Fruit fly (Drosophila melanogaster) whole organism, prepupa: ENCODE measurements around the gene CG17141.

Experiments
- Blimp-1 ChIP-seq: fragments of 200-800 bp; sonication (Bioruptor generic); optimal IDR thresholded peaks from 3 replicates; lab custom pipeline; 2017; ENCODE audit warnings: missing biosample characterization, missing genetic modification characterization, mild to moderate bottlenecking, moderate library complexity, missing genetic modification reagents
- CG31627 ChIP-seq: fragments of 200-800 bp; sonication (Bioruptor generic); optimal IDR thresholded peaks from 3 replicates; lab custom pipeline; 2016; ENCODE audit warnings: missing biosample characterization, missing genetic modification characterization
- CG32006 ChIP-seq: fragments of 200-800 bp; sonication (Bioruptor generic); optimal IDR thresholded peaks from 3 replicates; lab custom pipeline; 2017; ENCODE audit warnings: missing biosample characterization, mild to moderate bottlenecking, missing genetic modification characterization
- CG6163 ChIP-seq: fragments of 200-800 bp; sonication (Bioruptor generic); IDR thresholded peaks from 3 replicates; pipeline ENCODE4 v1.3.6; 2022; ENCODE audit warnings: missing biosample characterization, missing genetic modification characterization
- CG6276 ChIP-seq: fragments of 200-800 bp; sonication (Bioruptor generic); optimal IDR thresholded peaks from 2 replicates; lab custom pipeline; 2017; ENCODE audit warnings: missing biosample characterization, mild to moderate bottlenecking, missing genetic modification characterization
- CG6792 ChIP-seq: fragments of 200-800 bp; sonication (Bioruptor generic); optimal IDR thresholded peaks from 3 replicates; lab custom pipeline; 2016; ENCODE audit warnings: missing biosample characterization, missing genetic modification characterization
- CG6808 ChIP-seq: fragments of 200-800 bp; sonication (Bioruptor generic); optimal IDR thresholded peaks from 3 replicates; lab custom pipeline; 2017; ENCODE audit warnings: missing biosample characterization, missing genetic modification characterization, mild to moderate bottlenecking, moderate library complexity, missing genetic modification reagents
- CG7368 ChIP-seq: fragments of 200-800 bp; sonication (Bioruptor generic); optimal IDR thresholded peaks from 3 replicates; lab custom pipeline; 2016; ENCODE audit warnings: missing biosample characterization, missing genetic modification characterization
- Eip78C ChIP-seq: fragments of 200-800 bp; sonication (Bioruptor generic); peaks from one replicate; lab custom pipeline; 2016; ENCODE audit warnings: missing biosample characterization, missing genetic modification characterization
- Hr39 ChIP-seq: fragments of 200-800 bp; sonication (Bioruptor generic); optimal IDR thresholded peaks from 2 replicates; lab custom pipeline; 2016; ENCODE audit warnings: missing biosample characterization, missing genetic modification characterization
- Smox ChIP-seq: fragments of 200-800 bp; sonication (Bioruptor generic); optimal IDR thresholded peaks from 3 replicates; lab custom pipeline; 2016; ENCODE audit warnings: missing biosample characterization, missing genetic modification characterization
- achi ChIP-seq: fragments of 200-800 bp; sonication (Bioruptor generic); optimal IDR thresholded peaks from 3 replicates; lab custom pipeline; 2016; ENCODE audit warnings: missing biosample characterization, missing genetic modification characterization

DNA sequence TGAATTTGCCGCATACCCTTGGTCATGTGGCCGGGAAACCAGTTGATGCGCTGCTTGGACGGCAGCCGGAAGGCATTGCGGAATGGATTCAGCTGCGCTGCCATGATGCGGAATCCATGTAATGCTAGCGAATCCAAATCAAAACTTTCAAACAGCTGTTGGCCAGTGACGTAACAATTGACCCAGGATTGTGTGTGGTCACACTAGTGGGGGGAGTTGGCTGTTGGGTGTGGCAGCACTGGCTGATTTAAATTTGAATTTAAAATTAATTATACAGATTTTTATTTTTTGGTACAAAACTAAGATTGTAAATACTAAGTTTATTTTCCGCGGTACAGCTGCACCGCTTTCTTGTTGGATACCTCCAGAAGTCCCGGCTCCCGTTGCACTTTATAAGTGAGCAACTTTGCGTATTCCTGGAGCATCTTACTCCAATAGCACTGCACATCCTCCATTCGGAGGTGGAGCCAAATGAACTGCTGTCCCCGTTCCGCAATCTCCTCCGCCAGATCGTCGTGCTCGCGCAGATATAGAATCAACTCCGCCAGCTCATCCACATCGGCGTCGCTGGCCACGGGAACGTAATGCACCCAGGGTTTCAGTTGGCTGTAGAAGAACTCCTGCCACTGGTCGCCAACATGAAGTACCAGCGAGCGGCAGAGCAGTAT, at the start of gene CG17141:
- TF ChIP-seq CG31627 (no peak), Smox (GFP tag; lab: Kevin White, UChicago) (no peak), CG6792 (GFP tag; lab: Kevin White, UChicago) (no peak), Blimp-1 (GFP tag; lab: Kevin White, UChicago) (no peak), CG6276 (GFP tag; lab: Kevin White, UChicago) (no peak), Hr39 (no peak), CG32006 (GFP tag; lab: Kevin White, UChicago) (no peak), CG6808 (GFP tag; lab: Kevin White, UChicago) (no peak), achi (no peak), CG6163 (GFP tag; lab: Robert Waterston, UW) (no peak), Eip78C (GFP tag; lab: Kevin White, UChicago) (no peak), CG7368 (no peak)
